Worm (Caenorhabditis elegans) whole organism, young adult: Measurements from ENCODE around the gene nsph-3.2.
A peak's percentile ranks its signal among the peaks of the same experiment; 100 is the strongest.

ENCODE experiments used
- B0019.2 ChIP-seq: fragments of 200-800 bp; sonication (Bioruptor generic); conservative IDR thresholded peaks from 2 replicates; pipeline ENCODE4 v1.3.6; 2022; ENCODE audit warnings: missing genetic modification reagents, missing genetic modification characterization, missing compliant biosample characterization
- B0035.1 ChIP-seq: sonication (generic microtip); optimal IDR thresholded peaks from 2 replicates; lab custom pipeline; 2016; ENCODE audit warnings: missing genetic modification characterization, mild to moderate bottlenecking, missing compliant biosample characterization, missing genotype, missing genetic modification reagents
- B0336.3 ChIP-seq: fragments of 200-800 bp; sonication (Bioruptor generic); IDR thresholded peaks from 2 replicates; pipeline ENCODE4 v1.3.6; 2022; ENCODE audit warnings: missing genetic modification characterization, missing compliant biosample characterization
- F23B12.7 ChIP-seq: sonication (generic microtip); optimal IDR thresholded peaks from 2 replicates; lab custom pipeline; 2017; ENCODE audit warnings: missing genetic modification characterization, mild to moderate bottlenecking, missing compliant biosample characterization, antibody characterized with exemption, moderate library complexity; ENCODE audit not compliant: insufficient read depth
- F33H1.4 ChIP-seq: fragments of 200-800 bp; sonication (Bioruptor generic); IDR thresholded peaks from 2 replicates; pipeline ENCODE4 v1.3.6; 2022; ENCODE audit warnings: missing genetic modification reagents, missing genetic modification characterization, missing compliant biosample characterization
- F49E8.2 ChIP-seq: sonication (generic microtip); optimal IDR thresholded peaks from 3 replicates; lab custom pipeline; 2017; ENCODE audit warnings: missing genetic modification characterization, mild to moderate bottlenecking, missing compliant biosample characterization, antibody characterized with exemption, moderate library complexity; ENCODE audit not compliant: insufficient read depth
- F52B5.7 ChIP-seq: sonication (generic microtip); optimal IDR thresholded peaks from 2 replicates; lab custom pipeline; 2016; ENCODE audit warnings: mild to moderate bottlenecking, missing genetic modification characterization, missing compliant biosample characterization
- F55B11.4 ChIP-seq: sonication (generic microtip); optimal IDR thresholded peaks from 2 replicates; lab custom pipeline; 2016; ENCODE audit warnings: missing compliant biosample characterization, missing genetic modification characterization, borderline replicate concordance; ENCODE audit not compliant: insufficient read depth
- K11D2.4 ChIP-seq: fragments of 200-800 bp; sonication (Bioruptor generic); IDR thresholded peaks from 2 replicates; pipeline ENCODE4 v1.3.6; 2022; ENCODE audit warnings: missing genetic modification reagents, missing genetic modification characterization, missing compliant biosample characterization
- T26A5.8 ChIP-seq: sonication (generic microtip); optimal IDR thresholded peaks from 2 replicates; lab custom pipeline; 2016; ENCODE audit warnings: missing genetic modification characterization, missing compliant biosample characterization
- akir-1 ChIP-seq: fragments of 200-800 bp; sonication (Bioruptor generic); optimal IDR thresholded peaks from 2 replicates; lab custom pipeline; 2018; ENCODE audit warnings: mild to moderate bottlenecking, missing genetic modification characterization, moderate library complexity, missing compliant biosample characterization
- aptf-3 ChIP-seq: fragments of 200-800 bp; sonication (Bioruptor generic); IDR thresholded peaks from 2 replicates; pipeline ENCODE4 v1.3.6; 2022; ENCODE audit warnings: missing genetic modification characterization, missing compliant biosample characterization
- bed-1 ChIP-seq: fragments of 200-800 bp; sonication (Bioruptor generic); IDR thresholded peaks from 2 replicates; pipeline ENCODE4 v1.3.6; 2022; ENCODE audit warnings: missing genetic modification reagents, missing genetic modification characterization, missing compliant biosample characterization
- ccch-3 ChIP-seq: fragments of 200-800 bp; sonication (Bioruptor generic); optimal IDR thresholded peaks from 2 replicates; lab custom pipeline; 2018; ENCODE audit warnings: mild to moderate bottlenecking, missing genetic modification characterization, missing compliant biosample characterization
- cebp-2 ChIP-seq: fragments of 200-800 bp; sonication (Bioruptor generic); IDR thresholded peaks from 2 replicates; pipeline ENCODE4 v1.3.6; 2022; ENCODE audit warnings: missing genetic modification characterization, missing compliant biosample characterization
- ceh-79 ChIP-seq: sonication (generic microtip); optimal IDR thresholded peaks from 2 replicates; lab custom pipeline; 2017; ENCODE audit warnings: mild to moderate bottlenecking, missing genetic modification characterization, missing compliant biosample characterization
- chd-7 ChIP-seq: sonication (generic microtip); optimal IDR thresholded peaks from 2 replicates; lab custom pipeline; 2016; ENCODE audit warnings: mild to moderate bottlenecking, missing genetic modification characterization, moderate library complexity, missing compliant biosample characterization
- egrh-3 ChIP-seq: fragments of 200-800 bp; sonication (Bioruptor generic); IDR thresholded peaks from 2 replicates; pipeline ENCODE4 v1.3.6; 2022; ENCODE audit warnings: missing genetic modification reagents, missing genetic modification characterization, missing compliant biosample characterization
- ekl-4 ChIP-seq: fragments of 200-800 bp; sonication (Bioruptor generic); IDR thresholded peaks from 2 replicates; pipeline ENCODE4 v1.3.6; 2022; ENCODE audit warnings: missing genetic modification reagents, missing genetic modification characterization, missing compliant biosample characterization
- hlh-12 ChIP-seq: sonication (generic microtip); optimal IDR thresholded peaks from 2 replicates; lab custom pipeline; 2016; ENCODE audit warnings: missing genetic modification characterization, missing compliant biosample characterization
- hlh-26 ChIP-seq: fragments of 200-800 bp; sonication (Bioruptor generic); conservative IDR thresholded peaks from 2 replicates; pipeline ENCODE4 v1.3.6; 2022; ENCODE audit warnings: missing genetic modification reagents, missing genetic modification characterization, missing compliant biosample characterization
- hsf-1 ChIP-seq: fragments of 200-800 bp; sonication (Bioruptor generic); IDR thresholded peaks from 2 replicates; pipeline ENCODE4 v1.3.6; 2022; ENCODE audit warnings: missing genetic modification reagents, missing genetic modification characterization, missing compliant biosample characterization
- lin-35 ChIP-seq, 3 experiments: fragments of 150-350 bp in 2 of 3; sonication (generic microtip) in 1 of 3; optimal IDR thresholded peaks; 2 replicates each; lab custom pipeline; 2014 to 2018; ENCODE audit warnings: missing biosample characterization in 3 of 3, missing genetic modification characterization in 3 of 3, missing genetic modification reagents in 3 of 3
- lsl-1 ChIP-seq: fragments of 200-800 bp; sonication (Bioruptor generic); optimal IDR thresholded peaks from 2 replicates; lab custom pipeline; 2018; ENCODE audit warnings: mild to moderate bottlenecking, missing genetic modification characterization, moderate library complexity, missing compliant biosample characterization
- lsy-27 ChIP-seq: sonication (generic microtip); optimal IDR thresholded peaks from 2 replicates; lab custom pipeline; 2017; ENCODE audit warnings: missing genetic modification characterization, mild to moderate bottlenecking, missing compliant biosample characterization, antibody characterized with exemption, missing genotype, borderline replicate concordance; ENCODE audit not compliant: insufficient read depth
- madf-6 ChIP-seq: fragments of 200-800 bp; sonication (Bioruptor generic); IDR thresholded peaks from 2 replicates; pipeline ENCODE4 v1.3.6; 2022; ENCODE audit warnings: missing genetic modification reagents, missing genetic modification characterization, missing compliant biosample characterization
- nhr-179 ChIP-seq: sonication (generic microtip); optimal IDR thresholded peaks from 2 replicates; lab custom pipeline; 2016; ENCODE audit warnings: mild to moderate bottlenecking, missing genetic modification characterization, missing compliant biosample characterization
- nhr-80 ChIP-seq: sonication (generic microtip); optimal IDR thresholded peaks from 2 replicates; lab custom pipeline; 2016; ENCODE audit warnings: missing genetic modification characterization, missing compliant biosample characterization
- rcor-1 ChIP-seq: fragments of 200-800 bp; sonication (Bioruptor generic); IDR thresholded peaks from 2 replicates; pipeline ENCODE4 v1.3.6; 2022; ENCODE audit warnings: missing genetic modification reagents, missing genetic modification characterization, missing compliant biosample characterization
- sdz-38 ChIP-seq: sonication (generic microtip); optimal IDR thresholded peaks from 2 replicates; lab custom pipeline; 2016; ENCODE audit warnings: missing genotype, missing genetic modification characterization, missing compliant biosample characterization
- sea-2 ChIP-seq: fragments of 200-800 bp; sonication (Bioruptor generic); IDR thresholded peaks from 2 replicates; pipeline ENCODE4 v1.3.6; 2022; ENCODE audit warnings: missing genetic modification characterization, missing compliant biosample characterization
- snpc-1.1 ChIP-seq: sonication (generic microtip); optimal IDR thresholded peaks from 2 replicates; lab custom pipeline; 2017; ENCODE audit warnings: missing genetic modification characterization, mild to moderate bottlenecking, missing compliant biosample characterization, antibody characterized with exemption, moderate library complexity, missing genotype, missing genetic modification reagents; ENCODE audit not compliant: insufficient read depth
- snpc-1.3 ChIP-seq: sonication (generic microtip); optimal IDR thresholded peaks from 2 replicates; lab custom pipeline; 2017; ENCODE audit warnings: missing genetic modification characterization, mild to moderate bottlenecking, missing compliant biosample characterization, antibody characterized with exemption, moderate library complexity, missing genotype, missing genetic modification reagents; ENCODE audit not compliant: insufficient read depth
- sptf-2 ChIP-seq: fragments of 200-800 bp; sonication (Bioruptor generic); optimal IDR thresholded peaks from 2 replicates; lab custom pipeline; 2018; ENCODE audit warnings: mild to moderate bottlenecking, missing genetic modification characterization, missing compliant biosample characterization
- tlf-1 ChIP-seq: fragments of 200-800 bp; sonication (Bioruptor generic); optimal IDR thresholded peaks from 2 replicates; lab custom pipeline; 2018; ENCODE audit warnings: mild to moderate bottlenecking, missing genetic modification characterization, missing compliant biosample characterization
- unc-130 ChIP-seq: sonication (generic microtip); optimal IDR thresholded peaks from 2 replicates; lab custom pipeline; 2016; ENCODE audit warnings: missing genetic modification reagents, missing genetic modification characterization, missing compliant biosample characterization
- zfh-2 ChIP-seq: fragments of 200-800 bp; sonication (Bioruptor generic); conservative IDR thresholded peaks from 2 replicates; pipeline ENCODE4 v1.3.6; 2022; ENCODE audit warnings: missing genetic modification reagents, missing genetic modification characterization, missing compliant biosample characterization
- ztf-18 ChIP-seq: sonication (generic microtip); optimal IDR thresholded peaks from 2 replicates; lab custom pipeline; 2016; ENCODE audit warnings: missing genotype, mild to moderate bottlenecking, missing genetic modification characterization, missing compliant biosample characterization
- ztf-25 ChIP-seq: fragments of 200-800 bp; sonication (Bioruptor generic); IDR thresholded peaks from 2 replicates; pipeline ENCODE4 v1.3.6; 2022; ENCODE audit warnings: missing genetic modification reagents, missing genetic modification characterization, missing compliant biosample characterization
- ztf-26 ChIP-seq: sonication (generic microtip); optimal IDR thresholded peaks from 2 replicates; lab custom pipeline; 2017; ENCODE audit warnings: missing genetic modification characterization, missing compliant biosample characterization
- ztf-3 ChIP-seq: fragments of 200-800 bp; sonication (Bioruptor generic); optimal IDR thresholded peaks from 2 replicates; lab custom pipeline; 2018; ENCODE audit warnings: mild to moderate bottlenecking, missing genetic modification characterization, missing compliant biosample characterization
- ztf-6 ChIP-seq: fragments of 200-800 bp; sonication (Bioruptor generic); IDR thresholded peaks from 2 replicates; pipeline ENCODE4 v1.3.6; 2022; ENCODE audit warnings: missing genetic modification reagents, missing genetic modification characterization, missing compliant biosample characterization

The nsph-3.2 gene

ce11 chrIV:10151439-10151997, 38.8 kb downstream of the nsph-3.2 start, which contains the start of gene copg-1 (continued):
- TF ChIP-seq F55B11.4 (tag; lab: Kevin White, UChicago) (no peak), sdz-38 (tag; lab: Kevin White, UChicago) (no peak), F23B12.7 (tag; lab: Kevin White, UChicago) (peak; percentile 25)

DNA sequence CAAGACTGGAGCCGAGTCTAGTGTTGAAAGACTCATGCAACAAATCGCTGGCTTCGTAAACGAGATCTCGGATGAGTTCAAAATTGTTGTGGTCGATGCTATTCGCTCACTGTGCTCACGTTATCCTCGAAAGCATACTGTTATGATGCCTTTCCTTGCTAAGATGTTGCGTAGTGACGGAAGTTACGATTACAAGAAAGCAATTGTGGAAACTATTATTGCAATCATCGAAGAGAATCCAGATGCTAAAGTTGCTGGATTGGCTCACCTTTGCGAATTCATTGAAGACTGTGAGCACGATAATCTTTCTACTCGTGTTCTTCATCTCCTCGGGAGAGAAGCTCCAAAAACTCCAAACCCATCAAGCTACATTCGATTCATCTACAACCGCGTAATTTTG, 40.8 kb downstream of the nsph-3.2 start:
- TF ChIP-seq lin-35 (GFP tag; optimal IDR thresholded peaks at IDR 0.05; lab: Kevin White, UChicago), result no peak
- no peak for TF ChIP-seq ceh-79 (tag; lab: Kevin White, UChicago)
- no peak for TF ChIP-seq akir-1 (GFP tag; lab: Kevin White, UChicago)
- no peak for TF ChIP-seq ztf-3 (GFP tag; lab: Kevin White, UChicago)
- no peak for TF ChIP-seq ztf-18
- TF ChIP-seq snpc-1.3, result no peak
- TF ChIP-seq cebp-2 (GFP tag; lab: Robert Waterston, UW), result no peak
- TF ChIP-seq B0336.3, result no peak
- TF ChIP-seq nhr-80, result no peak

- TF ChIP-seq madf-6 (GFP tag; lab: Robert Waterston, UW) (peak; percentile 48; the same call in 1 of the 2 replicates), B0336.3 (no peak), T26A5.8 (tag; lab: Kevin White, UChicago) (no peak), snpc-1.1 (tag; lab: Kevin White, UChicago) (no peak)
Observed at ce11 chrIV:10155475-10155874, 42.8 kb downstream of the nsph-3.2 start, which contains the start of gene ttr-54. Gene ttr-54 (plus strand): TSS chrIV:10155775.

ce11 chrIV:10157034-10157433, 44.4 kb downstream of the nsph-3.2 start:
- no peak for TF ChIP-seq ztf-25
- TF ChIP-seq F23B12.7 (tag; lab: Kevin White, UChicago), result no peak
- TF ChIP-seq ztf-6 (GFP tag; lab: Robert Waterston, UW), result no peak
- peak; percentile 95 for TF ChIP-seq lsl-1 (GFP tag; lab: Kevin White, UChicago)
- no peak for TF ChIP-seq egrh-3
- TF ChIP-seq nhr-179 (tag; lab: Kevin White, UChicago), result no peak
- TF ChIP-seq zfh-2 (GFP tag; lab: Robert Waterston, UW), result no peak
- no peak for TF ChIP-seq K11D2.4 (GFP tag; lab: Robert Waterston, UW)
- no peak for TF ChIP-seq B0035.1 (tag; lab: Kevin White, UChicago)
- TF ChIP-seq ztf-3 (GFP tag; lab: Kevin White, UChicago), result no peak
- no peak for TF ChIP-seq hlh-26
- TF ChIP-seq sptf-2 (GFP tag; lab: Kevin White, UChicago), result no peak
- no peak for TF ChIP-seq ztf-26 (tag; lab: Kevin White, UChicago)
- no peak for TF ChIP-seq T26A5.8 (tag; lab: Kevin White, UChicago)
- TF ChIP-seq B0019.2 (GFP tag; lab: Robert Waterston, UW), result no peak
- TF ChIP-seq lsy-27 (tag; lab: Kevin White, UChicago), result no peak
- no peak for TF ChIP-seq F52B5.7 (tag; lab: Kevin White, UChicago)
- no peak for TF ChIP-seq aptf-3 (GFP tag; lab: Robert Waterston, UW)
- no peak for TF ChIP-seq hsf-1
- no peak for TF ChIP-seq rcor-1 (GFP tag; lab: Robert Waterston, UW)
- no peak for TF ChIP-seq unc-130 (GFP tag; lab: Kevin White, UChicago)
- TF ChIP-seq ekl-4 (GFP tag; lab: Robert Waterston, UW), result no peak
- no peak for TF ChIP-seq sea-2
- TF ChIP-seq hlh-12 (tag; lab: Kevin White, UChicago), result no peak
- TF ChIP-seq snpc-1.1 (tag; lab: Kevin White, UChicago), result no peak
- TF ChIP-seq ccch-3 (GFP tag; lab: Kevin White, UChicago), result no peak
- no peak for TF ChIP-seq tlf-1
- no peak for TF ChIP-seq bed-1 (GFP tag; lab: Robert Waterston, UW)
- peak; percentile 31 for TF ChIP-seq F49E8.2
- TF ChIP-seq nhr-80, result no peak
- peak; percentile 90 for TF ChIP-seq F33H1.4 (GFP tag; lab: Robert Waterston, UW)
- TF ChIP-seq chd-7 (tag; lab: Kevin White, UChicago), result no peak
- no peak for TF ChIP-seq sdz-38 (tag; lab: Kevin White, UChicago)
